Fruit fly (Drosophila melanogaster) whole organism, embryonic: ENCODE measurements around the gene CG31388.

Experiments used
- CG10959 ChIP-seq: fragments of 200-800 bp; sonication (Bioruptor generic); IDR thresholded peaks from 2 replicates; pipeline ENCODE4 v1.3.6; 2022; ENCODE audit warnings: missing biosample characterization, missing genetic modification characterization
- Sox102F ChIP-seq: fragments of 200-800 bp; sonication (Bioruptor generic); optimal IDR thresholded peaks from 2 replicates; lab custom pipeline; 2018; ENCODE audit warnings: missing biosample characterization, mild to moderate bottlenecking, missing genetic modification characterization, moderate library complexity
- cas ChIP-seq: fragments of 200-800 bp; sonication (Bioruptor generic); IDR thresholded peaks from 2 replicates; pipeline ENCODE4 v1.3.6; 2022; ENCODE audit warnings: missing biosample characterization, missing genetic modification characterization
- phol ChIP-seq: fragments of 200-800 bp; sonication (Bioruptor generic); optimal IDR thresholded peaks from 3 replicates; lab custom pipeline; 2018; ENCODE audit warnings: missing biosample characterization, mild to moderate bottlenecking, missing genetic modification characterization, moderate library complexity
- tll ChIP-seq, 2 experiments: fragments of 200-800 bp in 1 of 2; fragments of >200 bp in 1 of 2; sonication (Bioruptor generic) in 1 of 2; optimal IDR thresholded peaks; 2 replicates each; lab custom pipeline; 2017 to 2019; ENCODE audit warnings: missing biosample characterization in 2 of 2, missing genetic modification characterization in 2 of 2, mild to moderate bottlenecking in 1 of 2, moderate library complexity in 1 of 2
- usp ChIP-seq: fragments of >200 bp; optimal IDR thresholded peaks from 2 replicates; lab custom pipeline; 2017; ENCODE audit warnings: missing biosample characterization, missing genetic modification characterization

DNA sequence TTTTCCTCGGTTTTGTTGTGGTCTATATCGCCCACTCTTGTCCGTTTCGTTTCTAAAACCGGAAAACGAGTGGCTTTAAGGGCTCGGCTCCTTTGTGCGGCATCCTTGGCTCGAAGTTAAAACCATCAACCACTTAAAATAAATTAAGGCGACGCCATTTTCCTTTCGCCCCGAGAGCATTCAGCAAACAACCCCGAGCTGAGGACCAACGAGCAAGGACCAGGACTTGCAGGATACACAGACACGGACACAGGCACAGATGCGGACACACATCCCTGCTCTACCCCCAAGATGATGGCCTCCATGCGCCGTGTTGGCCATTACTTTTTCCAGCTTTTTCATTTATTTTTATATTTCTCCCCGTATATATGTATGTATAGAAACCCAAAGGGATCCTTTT lies 35.1 kb downstream of the CG31388 start:
- no peak for TF ChIP-seq CG10959 (GFP tag; lab: Robert Waterston, UW)
- TF ChIP-seq phol = no peak
- no peak for TF ChIP-seq Sox102F (GFP tag; lab: Kevin White, UChicago)
- TF ChIP-seq cas (GFP tag; lab: Robert Waterston, UW) = no peak
- TF ChIP-seq usp = no peak
- TF ChIP-seq tll (GFP tag; optimal IDR thresholded peaks at IDR 0.05; lab: Kevin White, UChicago) = no peak
